Worm (Caenorhabditis elegans): ENCODE data around the gene F15B9.10.

Gene F15B9.10

ce11 chrV:12988256-12988655 lies 20.5 kb downstream of the F15B9.10 start, which contains the start of gene F15B9.8:
TSS of gene F15B9.8 (plus strand) at chrV:12988556.
- TF ChIP-seq unc-3 (GFP tag; conservative IDR thresholded peaks at IDR 0.05) (no peak), unc-3 (tag; optimal IDR thresholded peaks at IDR 0.05) (no peak), elt-2 (tag; optimal IDR thresholded peaks at IDR 0.05) (no peak), hlh-6 (tag; optimal IDR thresholded peaks at IDR 0.05) (no peak), ceh-24 (tag; optimal IDR thresholded peaks at IDR 0.05) (no peak), ceh-2 (tag; optimal IDR thresholded peaks at IDR 0.05) (no peak), odd-2 (tag; optimal IDR thresholded peaks at IDR 0.05) (no peak), ceh-31 (tag; optimal IDR thresholded peaks at IDR 0.05) (no peak), ceh-18 (tag; optimal IDR thresholded peaks at IDR 0.05) (no peak), ceh-45 (GFP tag; IDR thresholded peaks at IDR 0.05) (no peak), dve-1 (tag; optimal IDR thresholded peaks at IDR 0.05) (no peak), hlh-13 (GFP tag; optimal IDR thresholded peaks at IDR 0.05) (no peak), hlh-30 (tag; optimal IDR thresholded peaks at IDR 0.05; ENCODE audit: insufficient read depth) (no peak), ceh-6 (GFP tag; optimal IDR thresholded peaks at IDR 0.05) (no peak), pha-2 (tag; optimal IDR thresholded peaks at IDR 0.05) (no peak), hlh-8 (tag; optimal IDR thresholded peaks at IDR 0.05) (no peak), rnt-1 (tag; optimal IDR thresholded peaks at IDR 0.05) (no peak), fax-1 (tag; optimal IDR thresholded peaks at IDR 0.05) (no peak), ceh-14 (tag; optimal IDR thresholded peaks at IDR 0.05) (no peak)

- TF ChIP-seq lim-6 (tag; optimal IDR thresholded peaks at IDR 0.05) = no peak
- TF ChIP-seq K02D7.2 (tag; optimal IDR thresholded peaks at IDR 0.05) = no peak
- no peak for TF ChIP-seq ceh-22 (tag; optimal IDR thresholded peaks at IDR 0.05)
- no peak for TF ChIP-seq ceh-34 (tag; optimal IDR thresholded peaks at IDR 0.05)
- no peak for TF ChIP-seq dmd-4 (tag; optimal IDR thresholded peaks at IDR 0.05; ENCODE audit: borderline replicate concordance)
- no peak for TF ChIP-seq che-1 (tag; optimal IDR thresholded peaks at IDR 0.05)
Measured at ce11 chrV:12987061-12987460, 21.7 kb downstream of the F15B9.10 start, which contains the start of gene shw-3. TSS of gene shw-3 (minus strand) at chrV:12987161.

ce11 chrV:12974047-12974446 lies 34.7 kb downstream of the F15B9.10 start:
- TF ChIP-seq unc-3 (GFP tag; conservative IDR thresholded peaks at IDR 0.05) (no peak), unc-3 (tag; optimal IDR thresholded peaks at IDR 0.05) (no peak), nhr-11 (tag; optimal IDR thresholded peaks at IDR 0.05) (no peak), C08G9.2 (tag; optimal IDR thresholded peaks at IDR 0.05) (no peak), ceh-2 (tag; optimal IDR thresholded peaks at IDR 0.05) (no peak), ceh-6 (GFP tag; optimal IDR thresholded peaks at IDR 0.05) (no peak), dve-1 (tag; optimal IDR thresholded peaks at IDR 0.05) (no peak), nfya-1 (tag; optimal IDR thresholded peaks at IDR 0.05) (no peak), ceh-22 (tag; optimal IDR thresholded peaks at IDR 0.05) (no peak), sox-4 (tag; optimal IDR thresholded peaks at IDR 0.05) (no peak), unc-42 (tag; optimal IDR thresholded peaks at IDR 0.05) (no peak), pha-4 (tag; optimal IDR thresholded peaks at IDR 0.05) (no peak), hlh-8 (tag; optimal IDR thresholded peaks at IDR 0.05) (no peak), tbx-2 (tag; optimal IDR thresholded peaks at IDR 0.05) (no peak), pag-3 (tag; optimal IDR thresholded peaks at IDR 0.05; ENCODE audit: borderline replicate concordance) (no peak), ref-2 (tag; optimal IDR thresholded peaks at IDR 0.05) (no peak), che-1 (tag; optimal IDR thresholded peaks at IDR 0.05) (no peak), gmeb-2 (tag; optimal IDR thresholded peaks at IDR 0.05) (no peak)

ce11 chrV:12970575-12971160 lies 38.1 kb downstream of the F15B9.10 start, which contains the start of gene pnn-1:
TSS of gene pnn-1 (plus strand) at chrV:12971110.
- TF ChIP-seq tbx-2 (tag; optimal IDR thresholded peaks at IDR 0.05) = no peak
- TF ChIP-seq unc-42 (tag; optimal IDR thresholded peaks at IDR 0.05) = peak; percentile 29
- peak; percentile 68 for TF ChIP-seq ceh-48 (tag; optimal IDR thresholded peaks at IDR 0.05)
